Worm (Caenorhabditis elegans): ENCODE measurements around the gene hxk-3.

DNA sequence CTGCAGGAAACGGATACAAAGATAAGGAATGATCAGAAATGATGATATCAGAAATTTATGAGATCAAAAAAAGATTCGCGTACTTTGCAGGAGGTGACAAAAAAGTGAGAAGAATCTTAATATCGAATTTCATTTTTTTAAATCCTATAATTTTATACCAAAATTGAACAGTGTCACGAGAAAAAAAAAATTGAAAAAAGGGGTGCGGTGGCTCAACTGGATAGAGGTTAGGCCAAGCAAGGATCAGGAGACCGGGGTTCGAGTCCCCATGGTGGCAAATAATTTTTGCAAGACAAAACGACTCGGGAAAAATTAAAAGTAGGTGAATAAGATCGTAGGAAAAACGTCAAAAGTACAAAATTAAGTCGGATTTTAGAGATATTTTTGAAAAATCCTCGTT, 27.1 kb upstream of the hxk-3 start:
- TF ChIP-seq snpc-4 (GFP tag; optimal IDR thresholded peaks at IDR 0.05): no peak
- no peak for TF ChIP-seq snpc-4 (tag; optimal IDR thresholded peaks at IDR 0.05)
- no peak for TF ChIP-seq F57C9.4 (tag; optimal IDR thresholded peaks at IDR 0.05)
- TF ChIP-seq rcor-1 (GFP tag; IDR thresholded peaks at IDR 0.05): no peak
- TF ChIP-seq B0019.2 (GFP tag; conservative IDR thresholded peaks at IDR 0.05): no peak
- TF ChIP-seq hrde-1 (tag; optimal IDR thresholded peaks at IDR 0.05; ENCODE audit: borderline replicate concordance): no peak
- TF ChIP-seq nfya-1 (tag; optimal IDR thresholded peaks at IDR 0.05; ENCODE audit: borderline replicate concordance, insufficient read depth): no peak
- no peak for TF ChIP-seq dpl-1 (GFP tag; optimal IDR thresholded peaks at IDR 0.05)
- TF ChIP-seq ztf-18 (tag; optimal IDR thresholded peaks at IDR 0.05): no peak
- no peak for TF ChIP-seq B0035.1 (tag; optimal IDR thresholded peaks at IDR 0.05)
- TF ChIP-seq B0336.3 (GFP tag; IDR thresholded peaks at IDR 0.05): no peak
- no peak for TF ChIP-seq F39B2.1 (GFP tag; IDR thresholded peaks at IDR 0.05)
- TF ChIP-seq hlh-26 (GFP tag; conservative IDR thresholded peaks at IDR 0.05): no peak
- no peak for TF ChIP-seq F57A8.1 (GFP tag; optimal IDR thresholded peaks at IDR 0.05)

Data from whole organism, young adult.